Worm (Caenorhabditis elegans): Measurements from ENCODE around the gene C16B8.2.

The C16B8.2 gene

ce11 chrX:3944961-3945587, 21.2 kb downstream of the C16B8.2 start:
- TF ChIP-seq ceh-13 (GFP tag; optimal IDR thresholded peaks at IDR 0.05) (no peak), flt-1 (GFP tag; IDR thresholded peaks at IDR 0.05) (no peak), sea-1 (GFP tag; conservative IDR thresholded peaks at IDR 0.05) (no peak), ets-7 (tag; optimal IDR thresholded peaks at IDR 0.05) (no peak), tra-4 (tag; optimal IDR thresholded peaks at IDR 0.05) (no peak), aly-1 (tag; optimal IDR thresholded peaks at IDR 0.05) (no peak), hmbx-1 (tag; optimal IDR thresholded peaks at IDR 0.05) (no peak), tbx-11 (GFP tag; IDR thresholded peaks at IDR 0.05) (no peak), hmg-4 (GFP tag; optimal IDR thresholded peaks at IDR 0.05) (no peak)

DNA sequence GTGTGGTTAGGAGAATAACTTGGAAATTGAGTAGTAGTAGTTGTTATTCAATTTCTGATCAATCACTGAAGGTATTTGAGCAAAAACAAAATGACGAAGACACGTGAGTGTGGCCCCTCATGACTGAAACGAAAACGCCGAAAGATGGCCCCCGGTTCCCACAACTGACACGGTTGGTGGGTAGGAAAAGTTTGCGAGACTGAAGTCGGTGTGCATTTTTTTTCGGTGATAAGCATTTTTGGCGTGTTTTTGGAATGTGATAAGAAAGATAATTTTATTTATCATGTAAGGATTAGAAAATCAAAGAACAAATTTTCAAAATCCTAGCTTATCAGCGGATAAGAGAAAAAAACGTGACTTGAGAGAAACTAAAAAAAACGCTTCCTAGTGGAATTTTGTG, 22.2 kb downstream of the C16B8.2 start:
- TF ChIP-seq hnd-1 (tag; optimal IDR thresholded peaks at IDR 0.05) (no peak), tbx-37 (GFP tag; conservative IDR thresholded peaks at IDR 0.05) (no peak), ceh-36 (tag; optimal IDR thresholded peaks at IDR 0.05) (no peak), tbx-11 (GFP tag; IDR thresholded peaks at IDR 0.05) (no peak), hmg-4 (GFP tag; optimal IDR thresholded peaks at IDR 0.05) (no peak), tra-4 (tag; optimal IDR thresholded peaks at IDR 0.05) (no peak), F13C5.2 (tag; optimal IDR thresholded peaks at IDR 0.05) (no peak), sea-1 (GFP tag; conservative IDR thresholded peaks at IDR 0.05) (no peak), ceh-13 (GFP tag; optimal IDR thresholded peaks at IDR 0.05) (no peak), B0310.2 (tag; optimal IDR thresholded peaks at IDR 0.05) (no peak), pes-1 (GFP tag; IDR thresholded peaks at IDR 0.05) (no peak), hmbx-1 (tag; optimal IDR thresholded peaks at IDR 0.05) (no peak), ets-7 (tag; optimal IDR thresholded peaks at IDR 0.05) (no peak), ama-1 (optimal IDR thresholded peaks at IDR 0.05) (no peak)

- TF ChIP-seq hnd-1 (tag; optimal IDR thresholded peaks at IDR 0.05) (no peak), scrt-1 (GFP tag; IDR thresholded peaks at IDR 0.05) (no peak), pes-1 (GFP tag; IDR thresholded peaks at IDR 0.05) (no peak), B0310.2 (tag; optimal IDR thresholded peaks at IDR 0.05) (no peak), ets-7 (tag; optimal IDR thresholded peaks at IDR 0.05) (no peak), tbx-37 (GFP tag; conservative IDR thresholded peaks at IDR 0.05) (no peak)
These were observed 23.0 kb downstream of the C16B8.2 start, which contains the start of gene ptp-4A2 for ce11 chrX:3943213-3943612. Gene ptp-4A2 (minus strand): TSS chrX:3943313.

ce11 chrX:3942267-3942666, 24.0 kb downstream of the C16B8.2 start, which contains the start of gene T19D2.13:
Gene T19D2.13 (minus strand): TSS chrX:3942367.
- TF ChIP-seq aly-1 (tag; optimal IDR thresholded peaks at IDR 0.05) (no peak), ceh-13 (GFP tag; optimal IDR thresholded peaks at IDR 0.05) (no peak), tra-4 (tag; optimal IDR thresholded peaks at IDR 0.05) (no peak), tbx-11 (GFP tag; IDR thresholded peaks at IDR 0.05) (no peak), tbx-37 (GFP tag; conservative IDR thresholded peaks at IDR 0.05) (no peak)

DNA sequence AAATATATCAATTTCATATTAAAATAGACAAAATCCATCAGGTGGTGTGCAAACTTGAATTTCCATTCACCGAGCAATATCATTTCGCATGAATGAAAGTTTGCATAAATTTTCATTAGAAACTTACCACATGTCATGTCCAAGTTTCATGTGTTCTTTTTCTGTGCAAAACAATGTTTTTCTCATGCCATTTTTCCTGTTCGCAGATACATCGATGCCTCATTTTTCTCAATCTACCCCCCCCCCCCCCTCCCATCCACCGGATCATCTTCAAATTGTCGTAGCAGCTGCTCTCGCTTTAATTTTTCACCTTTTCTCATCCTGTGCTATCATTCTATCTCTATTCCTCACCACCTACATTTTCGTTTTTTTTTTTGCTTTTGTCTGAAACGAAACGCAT, 27.3 kb downstream of the C16B8.2 start, which contains the start of gene T19D2.3:
TSS of gene T19D2.3 (plus strand) at position 301 of the 400 bp plus-strand sequence.
- TF ChIP-seq ama-1 (optimal IDR thresholded peaks at IDR 0.05): no peak
- TF ChIP-seq F13C5.2 (tag; optimal IDR thresholded peaks at IDR 0.05): no peak
- TF ChIP-seq ceh-13 (GFP tag; optimal IDR thresholded peaks at IDR 0.05): no peak
- TF ChIP-seq tbx-37 (GFP tag; conservative IDR thresholded peaks at IDR 0.05): no peak
- no peak for TF ChIP-seq hmg-4 (GFP tag; optimal IDR thresholded peaks at IDR 0.05)
- no peak for TF ChIP-seq aly-1 (tag; optimal IDR thresholded peaks at IDR 0.05)

- TF ChIP-seq ets-7 (tag; optimal IDR thresholded peaks at IDR 0.05) (no peak), pes-1 (GFP tag; IDR thresholded peaks at IDR 0.05) (no peak)
These were observed 28.3 kb downstream of the C16B8.2 start for ce11 chrX:3937884-3938283.

DNA sequence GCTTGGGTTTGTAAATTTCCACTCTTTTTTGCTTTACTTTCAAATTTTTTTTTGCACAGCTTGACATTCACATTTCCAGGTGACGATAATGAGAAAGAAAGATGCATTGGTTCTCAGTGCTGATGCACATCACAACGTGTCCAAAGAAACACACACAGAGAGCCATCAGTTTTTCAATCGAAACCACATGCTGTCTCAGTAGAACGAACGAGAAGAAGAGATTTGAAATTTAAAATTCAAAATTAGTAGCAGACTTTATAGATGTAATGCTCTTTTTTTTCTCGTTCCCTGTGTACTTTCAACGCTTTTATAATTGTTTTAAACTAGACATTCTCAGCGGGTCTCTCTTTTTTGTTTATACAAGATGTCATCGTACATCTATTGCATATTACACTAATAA, 28.7 kb downstream of the C16B8.2 start:
- TF ChIP-seq aly-1 (tag; optimal IDR thresholded peaks at IDR 0.05) (no peak), hnd-1 (tag; optimal IDR thresholded peaks at IDR 0.05) (no peak), flt-1 (GFP tag; IDR thresholded peaks at IDR 0.05) (no peak), scrt-1 (GFP tag; IDR thresholded peaks at IDR 0.05) (no peak), tbx-37 (GFP tag; conservative IDR thresholded peaks at IDR 0.05) (no peak), hmbx-1 (tag; optimal IDR thresholded peaks at IDR 0.05) (no peak), F13C5.2 (tag; optimal IDR thresholded peaks at IDR 0.05) (no peak), tra-4 (tag; optimal IDR thresholded peaks at IDR 0.05) (no peak), ceh-36 (tag; optimal IDR thresholded peaks at IDR 0.05) (no peak), pes-1 (GFP tag; IDR thresholded peaks at IDR 0.05) (no peak), tbx-11 (GFP tag; IDR thresholded peaks at IDR 0.05) (no peak), sea-1 (GFP tag; conservative IDR thresholded peaks at IDR 0.05) (no peak), ama-1 (optimal IDR thresholded peaks at IDR 0.05) (no peak), ets-7 (tag; optimal IDR thresholded peaks at IDR 0.05) (no peak), B0310.2 (tag; optimal IDR thresholded peaks at IDR 0.05) (no peak), hmg-4 (GFP tag; optimal IDR thresholded peaks at IDR 0.05) (no peak)

- TF ChIP-seq aly-1 (tag; optimal IDR thresholded peaks at IDR 0.05): no peak
- no peak for TF ChIP-seq B0310.2 (tag; optimal IDR thresholded peaks at IDR 0.05)
- no peak for TF ChIP-seq hmg-4 (GFP tag; optimal IDR thresholded peaks at IDR 0.05)
- no peak for TF ChIP-seq tra-4 (tag; optimal IDR thresholded peaks at IDR 0.05)
- TF ChIP-seq ets-7 (tag; optimal IDR thresholded peaks at IDR 0.05): no peak
- TF ChIP-seq ceh-13 (GFP tag; optimal IDR thresholded peaks at IDR 0.05): no peak
- no peak for TF ChIP-seq ceh-36 (tag; optimal IDR thresholded peaks at IDR 0.05)
- no peak for TF ChIP-seq pes-1 (GFP tag; IDR thresholded peaks at IDR 0.05)
- TF ChIP-seq sea-1 (GFP tag; conservative IDR thresholded peaks at IDR 0.05): no peak
- no peak for TF ChIP-seq tbx-11 (GFP tag; IDR thresholded peaks at IDR 0.05)
- TF ChIP-seq hmbx-1 (tag; optimal IDR thresholded peaks at IDR 0.05): no peak
- TF ChIP-seq F13C5.2 (tag; optimal IDR thresholded peaks at IDR 0.05): no peak
- TF ChIP-seq tbx-37 (GFP tag; conservative IDR thresholded peaks at IDR 0.05): no peak
- no peak for TF ChIP-seq hnd-1 (tag; optimal IDR thresholded peaks at IDR 0.05)
- no peak for TF ChIP-seq scrt-1 (GFP tag; IDR thresholded peaks at IDR 0.05)
- TF ChIP-seq ama-1 (optimal IDR thresholded peaks at IDR 0.05): no peak
- TF ChIP-seq flt-1 (GFP tag; IDR thresholded peaks at IDR 0.05): no peak
These were observed 33.5 kb downstream of the C16B8.2 start for ce11 chrX:3932694-3933093.

Measured in whole organism, early embryonic.